Worm (Caenorhabditis elegans) whole organism, late embryonic: ENCODE data around the gene F49E11.7.

Experiments used
- Y22D7AL.16 ChIP-seq: sonication (generic microtip); optimal IDR thresholded peaks from 2 replicates; lab custom pipeline; 2016; ENCODE audit warnings: missing genetic modification characterization, missing compliant biosample characterization
- ceh-24 ChIP-seq: sonication (generic microtip); optimal IDR thresholded peaks from 2 replicates; lab custom pipeline; 2016; ENCODE audit warnings: mild to moderate bottlenecking, missing genetic modification characterization, missing compliant biosample characterization
- hlh-8 ChIP-seq: sonication (generic microtip); optimal IDR thresholded peaks from 2 replicates; lab custom pipeline; 2016; ENCODE audit warnings: missing genotype, missing genetic modification characterization, missing compliant biosample characterization

DNA sequence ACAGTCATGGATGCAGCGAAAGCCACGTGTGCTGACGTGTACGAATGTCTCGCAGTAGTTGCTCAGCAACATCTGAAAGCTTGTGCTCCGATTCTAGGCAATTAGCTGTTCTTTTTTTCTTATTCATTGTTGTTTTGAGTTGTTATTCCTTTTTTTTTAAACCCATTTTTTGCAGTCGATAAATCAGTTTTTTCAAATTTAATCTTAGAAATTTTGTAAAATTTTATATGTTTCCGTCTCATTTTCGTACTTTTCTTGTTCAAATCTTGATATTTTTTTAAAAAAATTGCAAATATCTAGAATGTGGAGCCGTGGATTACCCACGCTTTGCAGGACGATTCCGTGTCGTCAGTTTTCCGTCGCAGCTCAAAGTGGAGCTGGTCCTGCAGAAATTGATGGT lies 47.7 kb downstream of the F49E11.7 start, which contains the start of gene fask-1:
- no peak for TF ChIP-seq Y22D7AL.16 (tag; lab: Kevin White, UChicago)
- TF ChIP-seq ceh-24 = no peak
- no peak for TF ChIP-seq hlh-8 (tag; lab: Kevin White, UChicago)
